Worm (Caenorhabditis elegans): ENCODE results near the gene Y55F3AR.2.

DNA sequence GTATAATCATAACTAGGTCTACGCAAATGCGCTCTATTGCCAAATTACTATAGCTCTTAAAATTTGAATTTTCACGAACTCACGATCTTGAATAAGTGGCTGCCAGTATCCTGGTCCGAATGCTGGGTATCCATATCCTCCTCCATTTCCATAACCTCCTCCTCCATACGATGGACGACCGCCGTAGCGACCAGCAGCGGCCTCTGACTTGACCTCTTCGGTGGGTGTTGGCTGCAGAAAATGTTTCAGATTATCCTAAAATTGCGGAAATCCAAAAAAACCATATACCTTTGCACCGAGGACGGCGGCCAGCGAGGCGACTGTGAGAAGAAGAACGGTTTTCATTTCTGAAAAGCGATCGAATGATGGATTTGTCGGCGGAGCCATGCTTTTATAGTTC lies 30.4 kb downstream of the Y55F3AR.2 start, which contains the start of gene perm-4:
- TF ChIP-seq nhr-12 (tag; optimal IDR thresholded peaks at IDR 0.05) (no peak), pha-4 (tag; optimal IDR thresholded peaks at IDR 0.05) (no peak), cnd-1 (tag; optimal IDR thresholded peaks at IDR 0.05) (no peak), unc-39 (tag; optimal IDR thresholded peaks at IDR 0.05) (no peak), lsy-2 (tag; optimal IDR thresholded peaks at IDR 0.05) (no peak), nhr-237 (tag; optimal IDR thresholded peaks at IDR 0.05) (no peak), flh-1 (GFP tag; optimal IDR thresholded peaks at IDR 0.05) (no peak), sem-2 (GFP tag; optimal IDR thresholded peaks at IDR 0.05) (no peak), ces-1 (GFP tag; optimal IDR thresholded peaks at IDR 0.05) (no peak)
